Fruit fly (Drosophila melanogaster) whole organism, prepupa: Measurements from ENCODE around the gene CG42272.

Experiments used
- Blimp-1 ChIP-seq: fragments of 200-800 bp; sonication (Bioruptor generic); optimal IDR thresholded peaks from 3 replicates; lab custom pipeline; 2017; ENCODE audit warnings: missing biosample characterization, missing genetic modification characterization, mild to moderate bottlenecking, moderate library complexity, missing genetic modification reagents
- CG32006 ChIP-seq: fragments of 200-800 bp; sonication (Bioruptor generic); optimal IDR thresholded peaks from 3 replicates; lab custom pipeline; 2017; ENCODE audit warnings: missing biosample characterization, mild to moderate bottlenecking, missing genetic modification characterization
- CG34406 ChIP-seq: fragments of 200-800 bp; sonication (Bioruptor generic); optimal IDR thresholded peaks from 3 replicates; lab custom pipeline; 2016; ENCODE audit warnings: missing biosample characterization, missing genetic modification characterization
- CG4318 ChIP-seq: fragments of 200-800 bp; sonication (Bioruptor generic); optimal IDR thresholded peaks from 3 replicates; lab custom pipeline; 2017; ENCODE audit warnings: missing biosample characterization, mild to moderate bottlenecking, missing genetic modification characterization
- CG6276 ChIP-seq: fragments of 200-800 bp; sonication (Bioruptor generic); optimal IDR thresholded peaks from 2 replicates; lab custom pipeline; 2017; ENCODE audit warnings: missing biosample characterization, mild to moderate bottlenecking, missing genetic modification characterization
- Eip75B ChIP-seq: fragments of 200-800 bp; sonication (Bioruptor generic); optimal IDR thresholded peaks from 3 replicates; lab custom pipeline; 2016; ENCODE audit warnings: missing biosample characterization, missing genetic modification characterization
- Hr39 ChIP-seq: fragments of 200-800 bp; sonication (Bioruptor generic); optimal IDR thresholded peaks from 2 replicates; lab custom pipeline; 2016; ENCODE audit warnings: missing biosample characterization, missing genetic modification characterization
- Smox ChIP-seq: fragments of 200-800 bp; sonication (Bioruptor generic); optimal IDR thresholded peaks from 3 replicates; lab custom pipeline; 2016; ENCODE audit warnings: missing biosample characterization, missing genetic modification characterization
- achi ChIP-seq: fragments of 200-800 bp; sonication (Bioruptor generic); optimal IDR thresholded peaks from 3 replicates; lab custom pipeline; 2016; ENCODE audit warnings: missing biosample characterization, missing genetic modification characterization
- fkh ChIP-seq: fragments of 200-800 bp; sonication (Bioruptor generic); optimal IDR thresholded peaks from 3 replicates; lab custom pipeline; 2017; ENCODE audit warnings: missing biosample characterization, mild to moderate bottlenecking, missing genetic modification characterization, moderate library complexity
- topi ChIP-seq: fragments of 200-800 bp; sonication (Bioruptor generic); optimal IDR thresholded peaks from 3 replicates; lab custom pipeline; 2016; ENCODE audit warnings: missing biosample characterization, missing genetic modification characterization

- no peak for TF ChIP-seq topi (GFP tag; lab: Kevin White, UChicago)
- TF ChIP-seq Hr39 = no peak
- no peak for TF ChIP-seq Eip75B (GFP tag; lab: Kevin White, UChicago)
- TF ChIP-seq achi (GFP tag; lab: Kevin White, UChicago) = no peak
- no peak for TF ChIP-seq Blimp-1 (GFP tag; lab: Kevin White, UChicago)
- no peak for TF ChIP-seq CG6276 (GFP tag; lab: Kevin White, UChicago)
- TF ChIP-seq CG32006 = no peak
- TF ChIP-seq CG34406 = no peak
- no peak for TF ChIP-seq Smox (GFP tag; lab: Kevin White, UChicago)
- no peak for TF ChIP-seq fkh (GFP tag; lab: Kevin White, UChicago)
- TF ChIP-seq CG4318 (GFP tag; lab: Kevin White, UChicago) = no peak
Observed at dm6 chr3L:5828684-5829083, 25.9 kb downstream of the CG42272 start.
